Worm (Caenorhabditis elegans): ENCODE results near the gene F22E5.20.

DNA sequence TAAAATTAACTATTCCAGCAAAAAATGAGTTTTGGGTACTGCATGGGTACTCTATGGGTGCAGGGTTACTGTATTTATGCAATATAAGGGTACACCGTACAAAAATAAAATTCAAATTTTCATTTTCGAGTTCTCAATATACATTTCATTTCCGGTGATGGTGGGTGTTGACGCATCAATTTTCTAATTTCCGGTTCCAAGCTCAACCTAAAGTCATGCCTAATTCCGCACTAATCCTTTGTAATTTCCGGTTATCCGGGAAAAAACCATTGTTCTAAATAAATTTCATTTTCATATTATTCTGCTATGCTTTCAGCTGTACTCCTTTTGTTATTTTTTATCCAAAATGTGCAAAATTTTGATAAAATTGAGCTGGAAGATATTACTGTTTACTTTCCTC is 14.1 kb downstream of the F22E5.20 start, which contains the start of gene gcy-21:
- TF ChIP-seq ces-1 (GFP tag; optimal IDR thresholded peaks at IDR 0.05): no peak
- no peak for TF ChIP-seq fkh-10 (GFP tag; optimal IDR thresholded peaks at IDR 0.05)
- no peak for TF ChIP-seq nhr-12 (tag; optimal IDR thresholded peaks at IDR 0.05)
- TF ChIP-seq pqm-1 (tag; optimal IDR thresholded peaks at IDR 0.05): no peak
- TF ChIP-seq nhr-84 (tag; optimal IDR thresholded peaks at IDR 0.05): no peak
- no peak for TF ChIP-seq nhr-20 (tag; optimal IDR thresholded peaks at IDR 0.05)
- no peak for TF ChIP-seq nhr-77 (tag; optimal IDR thresholded peaks at IDR 0.05)
- TF ChIP-seq unc-130 (tag; optimal IDR thresholded peaks at IDR 0.05): no peak

Measured in whole organism, L1 larva.